Fruit fly (Drosophila melanogaster) whole organism, embryonic: ENCODE results near the gene CG5973.
A peak's percentile ranks its signal among the peaks of the same experiment; 100 is the strongest.

Source experiments
- Abd-B ChIP-seq: fragments of 200-800 bp; sonication (Bioruptor generic); optimal IDR thresholded peaks from 2 replicates; lab custom pipeline; 2018; ENCODE audit warnings: missing biosample characterization, mild to moderate bottlenecking, missing genetic modification characterization, moderate library complexity
- Adf1 ChIP-seq: fragments of 200-800 bp; sonication (Bioruptor generic); IDR thresholded peaks from 2 replicates; pipeline ENCODE4 v1.3.6; 2022; ENCODE audit warnings: missing biosample characterization, missing genetic modification characterization
- BtbVII ChIP-seq: fragments of 200-800 bp; sonication (Bioruptor generic); optimal IDR thresholded peaks from 3 replicates; lab custom pipeline; 2017; ENCODE audit warnings: missing biosample characterization, mild to moderate bottlenecking, missing genetic modification characterization
- CG1024 ChIP-seq: fragments of 200-800 bp; sonication (Bioruptor generic); IDR thresholded peaks from 2 replicates; pipeline ENCODE4 v1.3.6; 2022; ENCODE audit warnings: missing biosample characterization, missing genetic modification characterization
- CG12391 ChIP-seq: fragments of 200-800 bp; sonication (Bioruptor generic); optimal IDR thresholded peaks from 3 replicates; lab custom pipeline; 2018; ENCODE audit warnings: missing biosample characterization, mild to moderate bottlenecking, missing genetic modification characterization, moderate library complexity
- CG12659 ChIP-seq: fragments of 200-800 bp; sonication (Bioruptor generic); optimal IDR thresholded peaks from 3 replicates; lab custom pipeline; 2017; ENCODE audit warnings: mild to moderate bottlenecking, missing biosample characterization, missing genetic modification reagents, missing genetic modification characterization
- CG13894 ChIP-seq: fragments of 200-800 bp; sonication (Bioruptor generic); optimal IDR thresholded peaks from 3 replicates; lab custom pipeline; 2018; ENCODE audit warnings: missing biosample characterization, mild to moderate bottlenecking, missing genetic modification characterization, moderate library complexity
- CG14441 ChIP-seq: fragments of 200-800 bp; sonication (Bioruptor generic); IDR thresholded peaks from 2 replicates; pipeline ENCODE4 v1.3.6; 2022; ENCODE audit warnings: missing biosample characterization, missing genetic modification characterization
- CG14860 ChIP-seq: fragments of 200-800 bp; sonication (Bioruptor generic); IDR thresholded peaks from 3 replicates; pipeline ENCODE4 v1.3.6; 2022; ENCODE audit warnings: missing biosample characterization, missing genetic modification characterization; ENCODE audit not compliant: partially characterized antibody
- CG15011 ChIP-seq: fragments of 200-800 bp; sonication (Bioruptor generic); optimal IDR thresholded peaks from 3 replicates; lab custom pipeline; 2018; ENCODE audit warnings: missing biosample characterization, mild to moderate bottlenecking, missing genetic modification characterization
- CG15073 ChIP-seq: fragments of 200-800 bp; sonication (Bioruptor generic); optimal IDR thresholded peaks from 2 replicates; lab custom pipeline; 2016; ENCODE audit warnings: missing biosample characterization, missing genetic modification characterization
- CG1603 ChIP-seq: fragments of 200-800 bp; sonication (Bioruptor generic); optimal IDR thresholded peaks from 2 replicates; lab custom pipeline; 2019; ENCODE audit warnings: missing biosample characterization, mild to moderate bottlenecking, missing genetic modification characterization, moderate library complexity
- CG16815 ChIP-seq: fragments of 200-800 bp; sonication (Bioruptor generic); optimal IDR thresholded peaks from 3 replicates; lab custom pipeline; 2017; ENCODE audit warnings: missing biosample characterization, mild to moderate bottlenecking, missing genetic modification characterization
- CG17186 ChIP-seq: fragments of 200-800 bp; sonication (Bioruptor generic); optimal IDR thresholded peaks from 3 replicates; lab custom pipeline; 2017; ENCODE audit warnings: missing biosample characterization, missing genetic modification reagents, missing genetic modification characterization
- CG17568 ChIP-seq: fragments of 200-800 bp; sonication (Bioruptor generic); optimal IDR thresholded peaks from 2 replicates; lab custom pipeline; 2018; ENCODE audit warnings: missing biosample characterization, mild to moderate bottlenecking, missing genetic modification characterization, moderate library complexity
- CG17802 ChIP-seq: fragments of 200-800 bp; sonication (Bioruptor generic); optimal IDR thresholded peaks from 2 replicates; lab custom pipeline; 2018; ENCODE audit warnings: missing biosample characterization, mild to moderate bottlenecking, missing genetic modification characterization, moderate library complexity
- CG2116 ChIP-seq: fragments of 200-800 bp; sonication (Bioruptor generic); optimal IDR thresholded peaks from 3 replicates; lab custom pipeline; 2018; ENCODE audit warnings: missing biosample characterization, mild to moderate bottlenecking, missing genetic modification characterization
- CG30020 ChIP-seq: fragments of 200-800 bp; optimal IDR thresholded peaks from 2 replicates; lab custom pipeline; 2019; ENCODE audit warnings: missing biosample characterization, mild to moderate bottlenecking, missing genetic modification characterization, moderate library complexity
- CG30403 ChIP-seq: fragments of 200-800 bp; sonication (Bioruptor generic); optimal IDR thresholded peaks from 3 replicates; lab custom pipeline; 2016; ENCODE audit warnings: missing biosample characterization, missing genetic modification characterization
- CG9215 ChIP-seq: fragments of 200-800 bp; sonication (Bioruptor generic); IDR thresholded peaks from 2 replicates; pipeline ENCODE4 v1.3.6; 2022; ENCODE audit warnings: missing biosample characterization, missing genetic modification characterization
- Deaf1 ChIP-seq: fragments of 200-800 bp; optimal IDR thresholded peaks from 3 replicates; lab custom pipeline; 2019; ENCODE audit warnings: missing biosample characterization, mild to moderate bottlenecking, missing genetic modification characterization, moderate library complexity
- Doc2 ChIP-seq: fragments of 200-800 bp; sonication (Bioruptor generic); IDR thresholded peaks from 2 replicates; pipeline ENCODE4 v1.3.6; 2022; ENCODE audit warnings: missing biosample characterization, missing genetic modification characterization
- Fer1 ChIP-seq: fragments of 200-800 bp; sonication (Bioruptor generic); optimal IDR thresholded peaks from 2 replicates; lab custom pipeline; 2017; ENCODE audit warnings: missing biosample characterization, mild to moderate bottlenecking, missing genetic modification characterization
- HHEX ChIP-seq: fragments of 200-800 bp; sonication (Bioruptor generic); optimal IDR thresholded peaks from 3 replicates; lab custom pipeline; 2017; ENCODE audit warnings: missing biosample characterization, mild to moderate bottlenecking, missing genetic modification characterization, missing genetic modification reagents
- MESR4 ChIP-seq: fragments of 200-800 bp; sonication (Bioruptor generic); optimal IDR thresholded peaks from 2 replicates; lab custom pipeline; 2018; ENCODE audit warnings: missing biosample characterization, mild to moderate bottlenecking, missing genetic modification characterization, moderate library complexity
- Neu2 ChIP-seq: fragments of 200-800 bp; sonication (Bioruptor generic); optimal IDR thresholded peaks from 3 replicates; lab custom pipeline; 2016; ENCODE audit warnings: missing biosample characterization, missing genetic modification characterization, borderline replicate concordance
- Opbp ChIP-seq: fragments of 200-800 bp; sonication (Bioruptor generic); IDR thresholded peaks from 3 replicates; pipeline ENCODE4 v1.3.6; 2022; ENCODE audit warnings: missing biosample characterization, missing genetic modification characterization; ENCODE audit not compliant: partially characterized antibody
- Optix ChIP-seq: fragments of 200-800 bp; sonication (Bioruptor generic); IDR thresholded peaks from 3 replicates; pipeline ENCODE4 v1.3.6; 2022; ENCODE audit warnings: missing biosample characterization, missing genetic modification characterization
- Poxn ChIP-seq: fragments of 200-800 bp; sonication (Bioruptor generic); IDR thresholded peaks from 2 replicates; pipeline ENCODE4 v1.3.6; 2022; ENCODE audit warnings: missing biosample characterization, missing genetic modification characterization
- Ravus ChIP-seq: fragments of 200-800 bp; sonication (Bioruptor generic); IDR thresholded peaks from 2 replicates; pipeline ENCODE4 v1.3.6; 2022; ENCODE audit warnings: missing biosample characterization, missing genetic modification characterization
- ab ChIP-seq: fragments of 200-800 bp; sonication (Bioruptor generic); optimal IDR thresholded peaks from 2 replicates; lab custom pipeline; 2016; ENCODE audit warnings: missing biosample characterization, missing genetic modification characterization
- ash1 ChIP-seq: fragments of 200-800 bp; sonication (Bioruptor generic); optimal IDR thresholded peaks from 2 replicates; lab custom pipeline; 2018; ENCODE audit warnings: missing biosample characterization, mild to moderate bottlenecking, missing genetic modification characterization
- br ChIP-seq: fragments of >200 bp; optimal IDR thresholded peaks from 2 replicates; lab custom pipeline; 2017
- bsh ChIP-seq, 2 experiments: fragments of 200-800 bp; sonication (Bioruptor generic); optimal IDR thresholded peaks; 2 replicates each; lab custom pipeline; 2017 to 2018; ENCODE audit warnings: mild to moderate bottlenecking in 2 of 2, missing biosample characterization in 2 of 2, missing genetic modification characterization in 2 of 2, moderate library complexity in 1 of 2
- chif ChIP-seq, 2 experiments: fragments of 200-800 bp; sonication (Bioruptor generic); optimal IDR thresholded peaks; 3 replicates each; lab custom pipeline; 2016; ENCODE audit warnings: missing biosample characterization in 2 of 2, missing genetic modification characterization in 2 of 2
- en ChIP-seq: fragments of 200-800 bp; sonication (Bioruptor generic); optimal IDR thresholded peaks from 2 replicates; lab custom pipeline; 2016; ENCODE audit warnings: missing biosample characterization, missing genetic modification characterization
- ham ChIP-seq: fragments of 200-800 bp; sonication (Bioruptor generic); IDR thresholded peaks from 2 replicates; pipeline ENCODE4 v1.3.6; 2022; ENCODE audit warnings: missing biosample characterization, missing genetic modification characterization
- hth ChIP-seq: fragments of >200 bp; optimal IDR thresholded peaks from 2 replicates; lab custom pipeline; 2017; ENCODE audit warnings: inconsistent platforms
- jing ChIP-seq: fragments of 200-800 bp; sonication (Bioruptor generic); optimal IDR thresholded peaks from 2 replicates; lab custom pipeline; 2018; ENCODE audit warnings: missing biosample characterization, mild to moderate bottlenecking, missing genetic modification characterization
- jumu ChIP-seq: fragments of 200-800 bp; sonication (Bioruptor generic); optimal IDR thresholded peaks from 3 replicates; lab custom pipeline; 2016; ENCODE audit warnings: missing biosample characterization, missing genetic modification characterization
- kah ChIP-seq: fragments of 200-800 bp; sonication (Bioruptor generic); optimal IDR thresholded peaks from 2 replicates; lab custom pipeline; 2018; ENCODE audit warnings: missing biosample characterization, mild to moderate bottlenecking, missing genetic modification characterization
- lbe ChIP-seq: fragments of 200-800 bp; sonication (Bioruptor generic); optimal IDR thresholded peaks from 2 replicates; lab custom pipeline; 2016; ENCODE audit warnings: missing biosample characterization, mild to moderate bottlenecking, missing genetic modification characterization
- peb ChIP-seq: fragments of 200-800 bp; sonication (Bioruptor generic); IDR thresholded peaks from 2 replicates; pipeline ENCODE4 v1.3.6; 2022; ENCODE audit warnings: missing biosample characterization, missing genetic modification characterization
- pfk ChIP-seq: fragments of 200-800 bp; sonication (Bioruptor generic); optimal IDR thresholded peaks from 2 replicates; lab custom pipeline; 2018; ENCODE audit warnings: missing biosample characterization, mild to moderate bottlenecking, missing genetic modification characterization, moderate library complexity
- prd ChIP-seq, 3 experiments: fragments of >200 bp in 2 of 3; fragments of 200-800 bp in 1 of 3; sonication (Bioruptor generic) in 1 of 3; optimal IDR thresholded peaks in 2 of 3; IDR thresholded peaks in 1 of 3; 2 replicates in 2 of 3; 3 replicates in 1 of 3; pipeline versions ENCODE4 v1.3.6 to Lab custom; 2017 to 2022; ENCODE audit warnings: missing biosample characterization in 1 of 3, missing genetic modification characterization in 1 of 3
- sob ChIP-seq: fragments of 200-800 bp; sonication (Bioruptor generic); IDR thresholded peaks from 2 replicates; pipeline ENCODE4 v1.3.6; 2022; ENCODE audit warnings: missing biosample characterization, missing genetic modification characterization
- toy ChIP-seq: fragments of 200-800 bp; sonication (Bioruptor generic); IDR thresholded peaks from 2 replicates; pipeline ENCODE4 v1.3.6; 2022; ENCODE audit warnings: missing biosample characterization, missing genetic modification characterization
- trh ChIP-seq: fragments of 200-800 bp; sonication (Bioruptor generic); optimal IDR thresholded peaks from 2 replicates; lab custom pipeline; 2016; ENCODE audit warnings: missing biosample characterization, missing genetic modification characterization
- zfh2 ChIP-seq: fragments of 200-800 bp; sonication (Bioruptor generic); optimal IDR thresholded peaks from 2 replicates; lab custom pipeline; 2016; ENCODE audit warnings: missing biosample characterization, missing genetic modification characterization

CG5973 gene

DNA sequence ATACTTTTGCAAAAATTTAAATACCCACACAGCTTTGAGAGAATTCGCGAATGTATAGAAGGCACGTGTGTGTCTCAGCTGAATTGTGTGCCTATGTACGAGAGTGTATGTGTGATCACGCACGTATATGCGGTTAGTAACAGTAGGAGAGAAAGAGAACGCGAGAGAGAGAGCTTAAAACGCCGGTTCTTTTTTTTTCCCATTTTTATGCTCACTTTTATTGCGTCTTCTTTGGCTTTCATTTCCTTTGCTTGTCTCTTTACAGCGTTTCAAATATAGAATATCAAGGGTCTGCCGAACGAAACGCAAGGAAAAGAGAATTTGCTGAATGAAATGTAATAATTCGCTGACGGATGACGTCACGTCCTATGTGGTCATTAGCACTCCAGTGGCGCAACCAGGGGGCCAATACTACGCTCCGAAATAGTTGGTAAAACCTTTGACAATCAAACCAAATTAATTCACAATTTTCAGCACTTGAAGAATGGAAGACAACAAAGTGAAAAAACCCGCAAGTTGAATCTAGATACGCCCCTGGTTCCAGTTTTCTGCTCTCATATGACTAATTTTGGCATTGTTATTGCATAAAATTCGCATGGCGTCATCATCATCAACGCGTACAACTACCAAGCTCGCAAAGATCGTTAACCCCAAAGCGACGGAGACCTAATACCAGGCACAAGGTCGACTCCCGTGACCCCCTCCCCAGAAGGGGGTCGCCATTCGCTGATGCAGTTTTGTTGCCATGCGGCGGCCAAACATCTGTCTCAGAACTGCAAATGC, 12.2 kb upstream of the CG5973 start (continued):
- TF ChIP-seq toy (peak; percentile 74; the same call in 1 of the 2 replicates), ham (GFP tag; lab: Robert Waterston, UW) (peak; percentile 50; the same call in 1 of the 2 replicates), Poxn (GFP tag; lab: Robert Waterston, UW) (no peak), CG15011 (GFP tag; lab: Kevin White, UChicago) (peak; percentile 38), lbe (peak; percentile 68), CG16815 (peak; percentile 51), Neu2 (GFP tag; lab: Kevin White, UChicago) (no peak), MESR4 (GFP tag; lab: Kevin White, UChicago) (no peak), hth (no peak), Fer1 (GFP tag; lab: Kevin White, UChicago) (peak; percentile 30), Optix (GFP tag; lab: Robert Waterston, UW) (no peak; the same call in 2 of the 3 replicates), CG2116 (GFP tag; lab: Kevin White, UChicago) (no peak), CG9215 (GFP tag; lab: Robert Waterston, UW) (peak; percentile 83), Adf1 (GFP tag; lab: Robert Waterston, UW) (peak; percentile 63), jing (GFP tag; lab: Kevin White, UChicago) (no peak), jumu (GFP tag; lab: Kevin White, UChicago) (peak; percentile 42), prd (optimal IDR thresholded peaks at IDR 0.05; lab: Kevin White, UChicago) (no peak), prd (GFP tag; IDR thresholded peaks at IDR 0.05; lab: Robert Waterston, UW) (peak; percentile 70; the same call in 2 of the 3 replicates), BtbVII (GFP tag; lab: Kevin White, UChicago) (peak; percentile 56), br (no peak), CG13894 (tag; lab: Kevin White, UChicago) (peak; percentile 29), chif (GFP tag; optimal IDR thresholded peaks at IDR 0.05; lab: Kevin White, UChicago) (peak in 1 of 2 experiments; percentile 35), Deaf1 (no peak), peb (GFP tag; lab: Robert Waterston, UW) (no peak), CG30020 (tag; lab: Kevin White, UChicago) (no peak), sob (peak; percentile 77), ash1 (GFP tag; lab: Kevin White, UChicago) (no peak), pfk (no peak), trh (GFP tag; lab: Kevin White, UChicago) (no peak), CG14860 (no peak), CG17186 (GFP tag; lab: Kevin White, UChicago) (no peak), CG17568 (GFP tag; lab: Kevin White, UChicago) (peak; percentile 16), en (GFP tag; lab: Kevin White, UChicago) (no peak), Doc2 (GFP tag; lab: Robert Waterston, UW) (no peak), CG1024 (GFP tag; lab: Robert Waterston, UW) (no peak), CG30403 (GFP tag; lab: Kevin White, UChicago) (peak; percentile 58), CG12391 (tag; lab: Kevin White, UChicago) (no peak), HHEX (GFP tag; lab: Kevin White, UChicago) (peak; percentile 14), zfh2 (GFP tag; lab: Kevin White, UChicago) (peak; percentile 91), Ravus (peak; percentile 52), ab (GFP tag; lab: Kevin White, UChicago) (peak; percentile 32), kah (GFP tag; lab: Kevin White, UChicago) (no peak), CG17802 (tag; lab: Kevin White, UChicago) (no peak), Abd-B (GFP tag; lab: Kevin White, UChicago) (peak; percentile 37), CG12659 (GFP tag; lab: Kevin White, UChicago) (peak; percentile 22), CG1603 (tag; lab: Kevin White, UChicago) (peak; percentile 19), CG15073 (no peak), bsh (GFP tag; optimal IDR thresholded peaks at IDR 0.05; lab: Kevin White, UChicago) (no peak), CG14441 (GFP tag; lab: Robert Waterston, UW) (peak; percentile 55), Opbp (GFP tag; lab: Robert Waterston, UW) (no peak)
